Fruit fly (Drosophila melanogaster) whole organism, embryonic: Measurements from ENCODE around the gene prg.

Experiments used
- ATbp ChIP-seq: fragments of 200-800 bp; sonication (Bioruptor generic); optimal IDR thresholded peaks from 2 replicates; lab custom pipeline; 2017; ENCODE audit warnings: missing biosample characterization, mild to moderate bottlenecking, missing genetic modification characterization, missing genetic modification reagents
- Ada2b ChIP-seq: fragments of 200-800 bp; sonication (Bioruptor generic); IDR thresholded peaks from 2 replicates; pipeline ENCODE4 v1.3.6; 2022; ENCODE audit warnings: missing biosample characterization, missing genetic modification characterization
- Adf1 ChIP-seq: fragments of 200-800 bp; sonication (Bioruptor generic); IDR thresholded peaks from 2 replicates; pipeline ENCODE4 v1.3.6; 2022; ENCODE audit warnings: missing biosample characterization, missing genetic modification characterization
- Blimp-1 ChIP-seq: fragments of 200-800 bp; sonication (Bioruptor generic); optimal IDR thresholded peaks from 3 replicates; lab custom pipeline; 2018; ENCODE audit warnings: missing biosample characterization, missing genetic modification characterization, mild to moderate bottlenecking, moderate library complexity, missing genetic modification reagents
- BtbVII ChIP-seq: fragments of 200-800 bp; sonication (Bioruptor generic); optimal IDR thresholded peaks from 3 replicates; lab custom pipeline; 2017; ENCODE audit warnings: missing biosample characterization, mild to moderate bottlenecking, missing genetic modification characterization
- CG10321 ChIP-seq: fragments of 200-800 bp; sonication (Bioruptor generic); IDR thresholded peaks from 2 replicates; pipeline ENCODE4 v1.3.6; 2022; ENCODE audit warnings: missing biosample characterization, missing genetic modification characterization
- CG11504 ChIP-seq: fragments of 200-800 bp; sonication (Bioruptor generic); optimal IDR thresholded peaks from 3 replicates; lab custom pipeline; 2019; ENCODE audit warnings: missing biosample characterization, mild to moderate bottlenecking, missing genetic modification characterization, moderate library complexity
- CG11696 ChIP-seq: fragments of 200-800 bp; sonication (Bioruptor generic); IDR thresholded peaks from 2 replicates; pipeline ENCODE4 v1.3.6; 2022; ENCODE audit warnings: missing biosample characterization, missing genetic modification characterization
- CG12219 ChIP-seq: fragments of 200-800 bp; sonication (Bioruptor generic); optimal IDR thresholded peaks from 3 replicates; lab custom pipeline; 2018; ENCODE audit warnings: missing biosample characterization, mild to moderate bottlenecking, missing genetic modification characterization
- CG17802 ChIP-seq: fragments of 200-800 bp; sonication (Bioruptor generic); optimal IDR thresholded peaks from 2 replicates; lab custom pipeline; 2018; ENCODE audit warnings: missing biosample characterization, mild to moderate bottlenecking, missing genetic modification characterization, moderate library complexity
- CG18476 ChIP-seq: fragments of 200-800 bp; sonication (Bioruptor generic); optimal IDR thresholded peaks from 2 replicates; lab custom pipeline; 2016; ENCODE audit warnings: missing biosample characterization, mild to moderate bottlenecking, missing genetic modification characterization
- CG2875 ChIP-seq: fragments of 200-800 bp; sonication (Bioruptor generic); optimal IDR thresholded peaks from 2 replicates; lab custom pipeline; 2017; ENCODE audit warnings: missing biosample characterization, mild to moderate bottlenecking, missing genetic modification characterization, missing genetic modification reagents
- CG32532 ChIP-seq: fragments of 200-800 bp; sonication (Bioruptor generic); IDR thresholded peaks from 2 replicates; pipeline ENCODE4 v1.3.6; 2022; ENCODE audit warnings: missing biosample characterization, missing genetic modification characterization
- CG34376 ChIP-seq: fragments of 200-800 bp; sonication (Bioruptor generic); optimal IDR thresholded peaks from 2 replicates; lab custom pipeline; 2018; ENCODE audit warnings: missing biosample characterization, mild to moderate bottlenecking, missing genetic modification characterization
- CG5245 ChIP-seq: fragments of 200-800 bp; sonication (Bioruptor generic); optimal IDR thresholded peaks from 3 replicates; lab custom pipeline; 2016; ENCODE audit warnings: missing biosample characterization, missing genetic modification characterization
- CG7556 ChIP-seq: fragments of 200-800 bp; sonication (Bioruptor generic); optimal IDR thresholded peaks from 2 replicates; lab custom pipeline; 2017; ENCODE audit warnings: missing biosample characterization, mild to moderate bottlenecking, missing genetic modification characterization
- CG8765 ChIP-seq: fragments of 200-800 bp; sonication (Bioruptor generic); IDR thresholded peaks from 2 replicates; pipeline ENCODE4 v1.3.6; 2022; ENCODE audit warnings: missing biosample characterization, missing genetic modification characterization
- CG8944 ChIP-seq: fragments of 200-800 bp; sonication (Bioruptor generic); optimal IDR thresholded peaks from 3 replicates; lab custom pipeline; 2016; ENCODE audit warnings: missing biosample characterization, missing genetic modification characterization
- CG9609 ChIP-seq: fragments of 200-800 bp; sonication (Bioruptor generic); optimal IDR thresholded peaks from 3 replicates; lab custom pipeline; 2016; ENCODE audit warnings: missing biosample characterization, missing genetic modification characterization
- CG9876 ChIP-seq: fragments of 200-800 bp; sonication (Bioruptor generic); optimal IDR thresholded peaks from 2 replicates; lab custom pipeline; 2016; ENCODE audit warnings: missing biosample characterization, missing genetic modification characterization
- Dek ChIP-seq: fragments of 200-800 bp; sonication (Bioruptor generic); optimal IDR thresholded peaks from 3 replicates; lab custom pipeline; 2019; ENCODE audit warnings: missing biosample characterization, mild to moderate bottlenecking, missing genetic modification characterization, moderate library complexity
- Dref ChIP-seq: fragments of 200-800 bp; sonication (Bioruptor generic); IDR thresholded peaks from 2 replicates; pipeline ENCODE4 v1.3.6; 2022; ENCODE audit warnings: missing biosample characterization, missing genetic modification characterization
- Hmr ChIP-seq: fragments of 200-800 bp; sonication (Bioruptor generic); optimal IDR thresholded peaks from 3 replicates; lab custom pipeline; 2017; ENCODE audit warnings: mild to moderate bottlenecking, missing biosample characterization, missing genetic modification reagents, missing genetic modification characterization
- Hr51 ChIP-seq, 2 experiments: fragments of 200-800 bp; sonication (Bioruptor generic); optimal IDR thresholded peaks; 2 replicates in 1 of 2; 3 replicates in 1 of 2; lab custom pipeline; 2016 to 2018; ENCODE audit warnings: missing biosample characterization in 2 of 2, missing genetic modification characterization in 2 of 2, mild to moderate bottlenecking in 1 of 2, moderate library complexity in 1 of 2
- Hsf ChIP-seq: fragments of 200-800 bp; sonication (Bioruptor generic); optimal IDR thresholded peaks from 3 replicates; lab custom pipeline; 2016; ENCODE audit warnings: missing biosample characterization, missing genetic modification characterization
- NFAT ChIP-seq: fragments of 200-800 bp; sonication (Bioruptor generic); IDR thresholded peaks from 2 replicates; pipeline ENCODE4 v1.3.6; 2022; ENCODE audit warnings: missing biosample characterization, missing genetic modification characterization
- Nf-YB ChIP-seq: fragments of 200-800 bp; sonication (Bioruptor generic); optimal IDR thresholded peaks from 3 replicates; lab custom pipeline; 2019; ENCODE audit warnings: missing biosample characterization, mild to moderate bottlenecking, missing genetic modification characterization, moderate library complexity
- Opbp ChIP-seq: fragments of 200-800 bp; sonication (Bioruptor generic); IDR thresholded peaks from 3 replicates; pipeline ENCODE4 v1.3.6; 2022; ENCODE audit warnings: missing biosample characterization, missing genetic modification characterization; ENCODE audit not compliant: partially characterized antibody
- Ravus ChIP-seq: fragments of 200-800 bp; sonication (Bioruptor generic); IDR thresholded peaks from 2 replicates; pipeline ENCODE4 v1.3.6; 2022; ENCODE audit warnings: missing biosample characterization, missing genetic modification characterization
- Six4 ChIP-seq: fragments of 200-800 bp; sonication (Bioruptor generic); optimal IDR thresholded peaks from 2 replicates; lab custom pipeline; 2016; ENCODE audit warnings: missing biosample characterization, missing genetic modification characterization
- Sry-β ChIP-seq: fragments of 200-800 bp; sonication (Bioruptor generic); optimal IDR thresholded peaks from 2 replicates; lab custom pipeline; 2018; ENCODE audit warnings: missing biosample characterization, mild to moderate bottlenecking, missing genetic modification characterization, moderate library complexity
- ac ChIP-seq: fragments of 200-800 bp; sonication (Bioruptor generic); optimal IDR thresholded peaks from 3 replicates; lab custom pipeline; 2017; ENCODE audit warnings: missing biosample characterization, mild to moderate bottlenecking, missing genetic modification characterization
- al ChIP-seq: fragments of 200-800 bp; sonication (Bioruptor generic); IDR thresholded peaks from 2 replicates; pipeline ENCODE4 v1.3.6; 2022; ENCODE audit warnings: missing biosample characterization, missing genetic modification characterization
- ase ChIP-seq: fragments of 200-800 bp; sonication (Bioruptor generic); IDR thresholded peaks from 3 replicates; pipeline ENCODE4 v1.3.6; 2022; ENCODE audit warnings: missing biosample characterization, missing genetic modification characterization
- az2 ChIP-seq: fragments of 200-800 bp; sonication (Bioruptor generic); optimal IDR thresholded peaks from 3 replicates; lab custom pipeline; 2016; ENCODE audit warnings: missing biosample characterization, missing genetic modification characterization
- bcd ChIP-seq: fragments of 200-800 bp; sonication (Bioruptor generic); optimal IDR thresholded peaks from 2 replicates; lab custom pipeline; 2017; ENCODE audit warnings: missing biosample characterization, mild to moderate bottlenecking, missing genetic modification characterization
- btn ChIP-seq: fragments of 200-800 bp; sonication (Bioruptor generic); optimal IDR thresholded peaks from 2 replicates; lab custom pipeline; 2016; ENCODE audit warnings: missing biosample characterization, missing genetic modification characterization
- caup ChIP-seq: fragments of 200-800 bp; sonication (Bioruptor generic); optimal IDR thresholded peaks from 3 replicates; lab custom pipeline; 2017; ENCODE audit warnings: missing biosample characterization, mild to moderate bottlenecking, missing genetic modification characterization, moderate library complexity; ENCODE audit not compliant: severe bottlenecking
- dpn ChIP-seq, 2 experiments: fragments of 200-800 bp; sonication (Bioruptor generic); optimal IDR thresholded peaks; 3 replicates each; lab custom pipeline; 2016; ENCODE audit warnings: missing biosample characterization in 2 of 2, missing genetic modification characterization in 2 of 2
- gce ChIP-seq: fragments of 200-800 bp; sonication (Bioruptor generic); IDR thresholded peaks from 3 replicates; pipeline ENCODE4 v1.3.6; 2022; ENCODE audit warnings: missing biosample characterization, missing genetic modification characterization
- hb ChIP-seq: fragments of 200-800 bp; sonication (Bioruptor generic); IDR thresholded peaks from 3 replicates; pipeline ENCODE4 v1.3.6; 2022; ENCODE audit warnings: missing biosample characterization, missing genetic modification characterization; ENCODE audit not compliant: partially characterized antibody
- ken ChIP-seq: fragments of 200-800 bp; sonication (Bioruptor generic); IDR thresholded peaks from 3 replicates; pipeline ENCODE4 v1.3.6; 2022; ENCODE audit warnings: missing biosample characterization, missing genetic modification characterization
- ranshi ChIP-seq: fragments of 200-800 bp; sonication (Bioruptor generic); IDR thresholded peaks from 2 replicates; pipeline ENCODE4 v1.3.6; 2022; ENCODE audit warnings: missing biosample characterization, missing genetic modification characterization
- salm ChIP-seq: fragments of 200-800 bp; sonication (Bioruptor generic); optimal IDR thresholded peaks from 2 replicates; lab custom pipeline; 2018; ENCODE audit warnings: missing biosample characterization, mild to moderate bottlenecking, missing genetic modification characterization
- sim ChIP-seq: fragments of 200-800 bp; sonication (Bioruptor generic); IDR thresholded peaks from 2 replicates; pipeline ENCODE4 v1.3.6; 2022; ENCODE audit warnings: missing biosample characterization, missing genetic modification characterization
- sima ChIP-seq: fragments of 200-800 bp; sonication (Bioruptor generic); optimal IDR thresholded peaks from 2 replicates; lab custom pipeline; 2016; ENCODE audit warnings: missing biosample characterization, missing genetic modification characterization
- so ChIP-seq: fragments of 200-800 bp; sonication (Bioruptor generic); IDR thresholded peaks from 3 replicates; pipeline ENCODE4 v1.3.6; 2022; ENCODE audit warnings: missing biosample characterization, missing genetic modification characterization
- ssp ChIP-seq: fragments of 200-800 bp; sonication (Bioruptor generic); IDR thresholded peaks from 2 replicates; pipeline ENCODE4 v1.3.6; 2022; ENCODE audit warnings: missing biosample characterization, missing genetic modification characterization
- unpg ChIP-seq: fragments of 200-800 bp; sonication (Bioruptor generic); optimal IDR thresholded peaks from 3 replicates; lab custom pipeline; 2018; ENCODE audit warnings: missing biosample characterization, mild to moderate bottlenecking, missing genetic modification characterization, moderate library complexity
- usp ChIP-seq: fragments of >200 bp; optimal IDR thresholded peaks from 2 replicates; lab custom pipeline; 2017; ENCODE audit warnings: missing biosample characterization, missing genetic modification characterization
- yki ChIP-seq: fragments of >200 bp; optimal IDR thresholded peaks from 3 replicates; lab custom pipeline; 2018

The prg gene

dm6 chr2L:8473448-8473847, 9.2 kb downstream of the prg start (continued):
- peak; percentile 10 for TF ChIP-seq CG18476 (GFP tag; lab: Kevin White, UChicago)
- TF ChIP-seq so (GFP tag; lab: Robert Waterston, UW): 0 out of 3 replicates have a peak, but pooled peaks have one; percentile 40
- peak; percentile 57 for TF ChIP-seq unpg (GFP tag; lab: Kevin White, UChicago)
- peak; percentile 30; the same call in 1 of the 2 replicates for TF ChIP-seq ranshi
- TF ChIP-seq sim (GFP tag; lab: Robert Waterston, UW): no peak
- TF ChIP-seq CG12219 (GFP tag; lab: Kevin White, UChicago): peak; percentile 35
- TF ChIP-seq Six4 (GFP tag; lab: Kevin White, UChicago): peak; percentile 8
- no peak; the same call in 1 of the 2 replicates for TF ChIP-seq CG10321
- TF ChIP-seq CG2875 (GFP tag; lab: Kevin White, UChicago): peak; percentile 28
- TF ChIP-seq hb (GFP tag; lab: Robert Waterston, UW): no peak
- no peak for TF ChIP-seq CG34376 (GFP tag; lab: Kevin White, UChicago)
- peak; percentile 48 for TF ChIP-seq CG32532 (GFP tag; lab: Robert Waterston, UW)
- TF ChIP-seq yki: no peak
- TF ChIP-seq btn (GFP tag; lab: Kevin White, UChicago): peak; percentile 29
- peak in 1 of 2 experiments; percentile 38 for TF ChIP-seq dpn (GFP tag; optimal IDR thresholded peaks at IDR 0.05; lab: Kevin White, UChicago)
- TF ChIP-seq NFAT (GFP tag; lab: Robert Waterston, UW): peak; percentile 43; the same call in 1 of the 2 replicates
- no peak for TF ChIP-seq CG9609 (GFP tag; lab: Kevin White, UChicago)
- no peak for TF ChIP-seq Opbp (GFP tag; lab: Robert Waterston, UW)
- peak; percentile 27 to 65 for TF ChIP-seq Hr51 (GFP tag; optimal IDR thresholded peaks at IDR 0.05; lab: Kevin White, UChicago)
- peak; percentile 41 for TF ChIP-seq BtbVII
- TF ChIP-seq sima (GFP tag; lab: Kevin White, UChicago): no peak
- TF ChIP-seq CG17802: peak; percentile 46
- peak; percentile 37; the same call in 1 of the 2 replicates for TF ChIP-seq CG8765 (GFP tag; lab: Robert Waterston, UW)
- peak; percentile 78; the same call in 2 of the 3 replicates for TF ChIP-seq ken
- peak; percentile 61; the same call in 1 of the 3 replicates for TF ChIP-seq gce (GFP tag; lab: Robert Waterston, UW)
- no peak for TF ChIP-seq Sry-β (GFP tag; lab: Kevin White, UChicago)
- no peak for TF ChIP-seq ac (GFP tag; lab: Kevin White, UChicago)
- peak; percentile 45; the same call in 1 of the 2 replicates for TF ChIP-seq ssp (GFP tag; lab: Robert Waterston, UW)
- TF ChIP-seq Hmr (GFP tag; lab: Kevin White, UChicago): no peak
- no peak for TF ChIP-seq salm
- no peak for TF ChIP-seq Dref (GFP tag; lab: Robert Waterston, UW)
- peak; percentile 75 for TF ChIP-seq Blimp-1
- no peak for TF ChIP-seq CG8944 (GFP tag; lab: Kevin White, UChicago)
- no peak for TF ChIP-seq Ravus (GFP tag; lab: Robert Waterston, UW)
- TF ChIP-seq Adf1 (GFP tag; lab: Robert Waterston, UW): no peak
- TF ChIP-seq usp (GFP tag; lab: Kevin White, UChicago): no peak
- TF ChIP-seq ase (GFP tag; lab: Robert Waterston, UW): peak; percentile 57; the same call in 1 of the 3 replicates
- TF ChIP-seq Dek: no peak
- no peak for TF ChIP-seq CG9876
- TF ChIP-seq az2 (GFP tag; lab: Kevin White, UChicago): peak; percentile 21
- TF ChIP-seq CG11504 (tag; lab: Kevin White, UChicago): peak; percentile 42
- peak; percentile 26 for TF ChIP-seq ATbp (GFP tag; lab: Kevin White, UChicago)
- TF ChIP-seq Ada2b: no peak
- TF ChIP-seq Hsf (GFP tag; lab: Kevin White, UChicago): peak; percentile 23
- no peak for TF ChIP-seq al (GFP tag; lab: Robert Waterston, UW)
- no peak for TF ChIP-seq CG5245
- no peak for TF ChIP-seq caup (GFP tag; lab: Kevin White, UChicago)
- TF ChIP-seq Nf-YB (GFP tag; lab: Kevin White, UChicago): peak; percentile 31
- peak; percentile 48 for TF ChIP-seq CG7556
- TF ChIP-seq bcd (GFP tag; lab: Kevin White, UChicago): peak; percentile 36
- TF ChIP-seq CG11696: peak; percentile 55
